Fruit fly (Drosophila melanogaster) whole organism, embryonic: Measurements from ENCODE around the gene CG42759.

ENCODE experiments used
- Bdp1 ChIP-seq: fragments of 200-800 bp; sonication (Bioruptor generic); optimal IDR thresholded peaks from 3 replicates; lab custom pipeline; 2016; ENCODE audit warnings: missing biosample characterization, missing genetic modification characterization
- CG10366 ChIP-seq: fragments of 200-800 bp; sonication (Bioruptor generic); IDR thresholded peaks from 2 replicates; pipeline ENCODE4 v1.3.6; 2022; ENCODE audit warnings: missing biosample characterization, missing genetic modification characterization
- CG10462 ChIP-seq: fragments of 200-800 bp; sonication (Bioruptor generic); optimal IDR thresholded peaks from 2 replicates; lab custom pipeline; 2016; ENCODE audit warnings: missing biosample characterization, missing genetic modification characterization
- CG10959 ChIP-seq: fragments of 200-800 bp; sonication (Bioruptor generic); IDR thresholded peaks from 2 replicates; pipeline ENCODE4 v1.3.6; 2022; ENCODE audit warnings: missing biosample characterization, missing genetic modification characterization
- CG11723 ChIP-seq: fragments of 200-800 bp; sonication (Bioruptor generic); optimal IDR thresholded peaks from 2 replicates; lab custom pipeline; 2017; ENCODE audit warnings: missing biosample characterization, mild to moderate bottlenecking, missing genetic modification characterization
- CG12104 ChIP-seq: fragments of 200-800 bp; sonication (Bioruptor generic); optimal IDR thresholded peaks from 3 replicates; lab custom pipeline; 2016; ENCODE audit warnings: missing biosample characterization, missing genetic modification characterization
- CG1602 ChIP-seq: fragments of 200-800 bp; sonication (Bioruptor generic); optimal IDR thresholded peaks from 3 replicates; lab custom pipeline; 2016; ENCODE audit warnings: missing biosample characterization, missing genetic modification characterization
- CG18262 ChIP-seq: fragments of 200-800 bp; optimal IDR thresholded peaks from 3 replicates; lab custom pipeline; 2019; ENCODE audit warnings: missing biosample characterization, mild to moderate bottlenecking, missing genetic modification characterization, moderate library complexity
- CG3065 ChIP-seq: fragments of 200-800 bp; sonication (Bioruptor generic); optimal IDR thresholded peaks from 2 replicates; lab custom pipeline; 2016; ENCODE audit warnings: missing biosample characterization, missing genetic modification characterization
- CG32772 ChIP-seq: fragments of 200-800 bp; sonication (Bioruptor generic); IDR thresholded peaks from 2 replicates; pipeline ENCODE4 v1.3.6; 2022; ENCODE audit warnings: missing biosample characterization, missing genetic modification characterization
- CG34422 ChIP-seq: fragments of 200-800 bp; sonication (Bioruptor generic); IDR thresholded peaks from 3 replicates; pipeline ENCODE4 v1.3.6; 2022; ENCODE audit warnings: missing biosample characterization, missing genetic modification characterization
- CG4404 ChIP-seq: fragments of 200-800 bp; sonication (Bioruptor generic); IDR thresholded peaks from 2 replicates; pipeline ENCODE4 v1.3.6; 2022; ENCODE audit warnings: missing biosample characterization, missing genetic modification characterization
- CG4617 ChIP-seq: fragments of 200-800 bp; sonication (Bioruptor generic); optimal IDR thresholded peaks from 3 replicates; lab custom pipeline; 2016; ENCODE audit warnings: missing biosample characterization, missing genetic modification characterization, borderline replicate concordance
- CG8359 ChIP-seq: fragments of 200-800 bp; sonication (Bioruptor generic); optimal IDR thresholded peaks from 2 replicates; lab custom pipeline; 2017; ENCODE audit warnings: missing biosample characterization, mild to moderate bottlenecking, missing genetic modification characterization, borderline replicate concordance
- CG9876 ChIP-seq: fragments of 200-800 bp; sonication (Bioruptor generic); optimal IDR thresholded peaks from 2 replicates; lab custom pipeline; 2016; ENCODE audit warnings: missing biosample characterization, missing genetic modification characterization
- CkIIα-i1 ChIP-seq: fragments of 200-800 bp; sonication (Bioruptor generic); IDR thresholded peaks from 2 replicates; pipeline ENCODE4 v1.3.6; 2022; ENCODE audit warnings: missing biosample characterization, missing genetic modification characterization
- CrebB ChIP-seq: fragments of 200-800 bp; sonication (Bioruptor generic); optimal IDR thresholded peaks from 3 replicates; lab custom pipeline; 2018; ENCODE audit warnings: missing biosample characterization, mild to moderate bottlenecking, missing genetic modification characterization
- Eip74EF ChIP-seq, 2 experiments: fragments of 200-800 bp in 1 of 2; fragments of >200 bp in 1 of 2; sonication (Bioruptor generic) in 1 of 2; optimal IDR thresholded peaks; 2 replicates each; lab custom pipeline; 2017 to 2019; ENCODE audit warnings: missing biosample characterization in 2 of 2, missing genetic modification characterization in 2 of 2, mild to moderate bottlenecking in 1 of 2, moderate library complexity in 1 of 2
- Fer1 ChIP-seq: fragments of 200-800 bp; sonication (Bioruptor generic); optimal IDR thresholded peaks from 2 replicates; lab custom pipeline; 2017; ENCODE audit warnings: missing biosample characterization, mild to moderate bottlenecking, missing genetic modification characterization
- Fer3 ChIP-seq: fragments of 200-800 bp; sonication (Bioruptor generic); optimal IDR thresholded peaks from 2 replicates; lab custom pipeline; 2018; ENCODE audit warnings: missing biosample characterization, mild to moderate bottlenecking, missing genetic modification characterization, moderate library complexity
- GATAe ChIP-seq: fragments of 200-800 bp; sonication (Bioruptor generic); conservative IDR thresholded peaks from 2 replicates; pipeline ENCODE4 v1.3.6; 2022; ENCODE audit warnings: missing biosample characterization, missing genetic modification characterization
- Hmr ChIP-seq: fragments of 200-800 bp; sonication (Bioruptor generic); optimal IDR thresholded peaks from 3 replicates; lab custom pipeline; 2017; ENCODE audit warnings: mild to moderate bottlenecking, missing biosample characterization, missing genetic modification reagents, missing genetic modification characterization
- MESR4 ChIP-seq: fragments of 200-800 bp; sonication (Bioruptor generic); optimal IDR thresholded peaks from 2 replicates; lab custom pipeline; 2018; ENCODE audit warnings: missing biosample characterization, mild to moderate bottlenecking, missing genetic modification characterization, moderate library complexity
- NfI ChIP-seq: fragments of 200-800 bp; sonication (Bioruptor generic); optimal IDR thresholded peaks from 3 replicates; lab custom pipeline; 2018; ENCODE audit warnings: missing biosample characterization, mild to moderate bottlenecking, missing genetic modification characterization, moderate library complexity
- Oaz ChIP-seq: fragments of 200-800 bp; sonication (Bioruptor generic); IDR thresholded peaks from 2 replicates; pipeline ENCODE4 v1.3.6; 2022; ENCODE audit warnings: missing biosample characterization, missing genetic modification characterization
- Pdp1 ChIP-seq, 2 experiments: fragments of 200-800 bp; sonication (Bioruptor generic); optimal IDR thresholded peaks; 3 replicates each; lab custom pipeline; 2016; ENCODE audit warnings: missing biosample characterization in 2 of 2, missing genetic modification characterization in 2 of 2, mild to moderate bottlenecking in 1 of 2, moderate library complexity in 1 of 2
- Ptx1 ChIP-seq: fragments of 200-800 bp; sonication (Bioruptor generic); IDR thresholded peaks from 2 replicates; pipeline ENCODE4 v1.3.6; 2022; ENCODE audit warnings: missing biosample characterization, missing genetic modification characterization
- Side ChIP-seq: fragments of 200-800 bp; sonication (Bioruptor generic); optimal IDR thresholded peaks from 2 replicates; lab custom pipeline; 2016; ENCODE audit warnings: missing biosample characterization, missing genetic modification characterization
- Sox102F ChIP-seq: fragments of 200-800 bp; sonication (Bioruptor generic); optimal IDR thresholded peaks from 2 replicates; lab custom pipeline; 2018; ENCODE audit warnings: missing biosample characterization, mild to moderate bottlenecking, missing genetic modification characterization, moderate library complexity
- Usf ChIP-seq: fragments of 200-800 bp; sonication (Bioruptor generic); optimal IDR thresholded peaks from 2 replicates; lab custom pipeline; 2017; ENCODE audit warnings: missing genotype, missing biosample characterization, missing genetic modification characterization
- amos ChIP-seq: fragments of 200-800 bp; sonication (Bioruptor generic); IDR thresholded peaks from 2 replicates; pipeline ENCODE4 v1.3.6; 2022; ENCODE audit warnings: missing biosample characterization, missing genetic modification characterization; ENCODE audit not compliant: partially characterized antibody
- cad ChIP-seq: fragments of >200 bp; optimal IDR thresholded peaks from 2 replicates; lab custom pipeline; 2017; ENCODE audit warnings: missing biosample characterization, missing genetic modification characterization
- cwo ChIP-seq: fragments of 200-800 bp; sonication (Bioruptor generic); optimal IDR thresholded peaks from 3 replicates; lab custom pipeline; 2017; ENCODE audit warnings: missing biosample characterization, missing genetic modification characterization, mild to moderate bottlenecking, moderate library complexity, missing genetic modification reagents
- disco-r ChIP-seq: fragments of 200-800 bp; sonication (Bioruptor generic); optimal IDR thresholded peaks from 2 replicates; lab custom pipeline; 2016; ENCODE audit warnings: missing biosample characterization, missing genetic modification characterization
- eyg ChIP-seq: fragments of 200-800 bp; sonication (Bioruptor generic); optimal IDR thresholded peaks from 3 replicates; lab custom pipeline; 2016; ENCODE audit warnings: missing biosample characterization, missing genetic modification characterization
- gcm2 ChIP-seq: fragments of 200-800 bp; sonication (Bioruptor generic); optimal IDR thresholded peaks from 2 replicates; lab custom pipeline; 2016; ENCODE audit warnings: missing biosample characterization, missing genetic modification characterization
- jumu ChIP-seq: fragments of 200-800 bp; sonication (Bioruptor generic); optimal IDR thresholded peaks from 3 replicates; lab custom pipeline; 2016; ENCODE audit warnings: missing biosample characterization, missing genetic modification characterization
- lmd ChIP-seq: fragments of 200-800 bp; sonication (Bioruptor generic); IDR thresholded peaks from 2 replicates; pipeline ENCODE4 v1.3.6; 2022; ENCODE audit warnings: missing biosample characterization, missing genetic modification characterization
- lov ChIP-seq, 2 experiments: fragments of 200-800 bp in 1 of 2; fragments of >200 bp in 1 of 2; sonication (Bioruptor generic) in 1 of 2; IDR thresholded peaks in 1 of 2; optimal IDR thresholded peaks in 1 of 2; 2 replicates in 1 of 2; 3 replicates in 1 of 2; pipeline versions ENCODE4 v1.3.6 to Lab custom; 2017 to 2022; ENCODE audit warnings: missing biosample characterization in 1 of 2, missing genetic modification characterization in 1 of 2
- p53 ChIP-seq: fragments of 200-800 bp; sonication (Bioruptor generic); optimal IDR thresholded peaks from 2 replicates; lab custom pipeline; 2016; ENCODE audit warnings: missing biosample characterization, missing genetic modification characterization
- sens ChIP-seq: fragments of 200-800 bp; sonication (Bioruptor generic); peaks from one replicate; lab custom pipeline; 2016; ENCODE audit warnings: missing biosample characterization, missing genetic modification characterization
- slp2 ChIP-seq: fragments of 200-800 bp; sonication (Bioruptor generic); optimal IDR thresholded peaks from 2 replicates; lab custom pipeline; 2016; ENCODE audit warnings: missing biosample characterization, missing genetic modification characterization
- sna ChIP-seq: fragments of 200-800 bp; sonication (Bioruptor generic); IDR thresholded peaks from 2 replicates; pipeline ENCODE4 v1.3.6; 2022; ENCODE audit warnings: missing biosample characterization, missing genetic modification characterization; ENCODE audit not compliant: partially characterized antibody
- tgo ChIP-seq: fragments of 200-800 bp; sonication (Bioruptor generic); IDR thresholded peaks from 3 replicates; pipeline ENCODE4 v1.3.6; 2022; ENCODE audit warnings: missing biosample characterization, missing genetic modification characterization
- tio ChIP-seq: fragments of 200-800 bp; sonication (Bioruptor generic); optimal IDR thresholded peaks from 2 replicates; lab custom pipeline; 2017; ENCODE audit warnings: missing biosample characterization, missing genetic modification characterization, inconsistent platforms
- trem ChIP-seq: fragments of 200-800 bp; optimal IDR thresholded peaks from 3 replicates; lab custom pipeline; 2019; ENCODE audit warnings: missing biosample characterization, mild to moderate bottlenecking, missing genetic modification characterization, moderate library complexity
- ttk ChIP-seq: fragments of 200-800 bp; sonication (Bioruptor generic); IDR thresholded peaks from 2 replicates; pipeline ENCODE4 v2.1.2; 2022; ENCODE audit warnings: missing biosample characterization, missing genetic modification characterization
- twi ChIP-seq: fragments of 200-800 bp; optimal IDR thresholded peaks from 2 replicates; lab custom pipeline; 2019; ENCODE audit warnings: missing biosample characterization, mild to moderate bottlenecking, missing genetic modification characterization, moderate library complexity
- usp ChIP-seq: fragments of >200 bp; optimal IDR thresholded peaks from 2 replicates; lab custom pipeline; 2017; ENCODE audit warnings: missing biosample characterization, missing genetic modification characterization
- zen ChIP-seq: fragments of 200-800 bp; sonication (Bioruptor generic); optimal IDR thresholded peaks from 3 replicates; lab custom pipeline; 2018; ENCODE audit warnings: missing biosample characterization, mild to moderate bottlenecking, missing genetic modification characterization, moderate library complexity
- zfh1 ChIP-seq: fragments of 200-800 bp; sonication (Bioruptor generic); IDR thresholded peaks from 3 replicates; pipeline ENCODE4 v1.3.6; 2022; ENCODE audit warnings: missing biosample characterization, missing genetic modification characterization

The CG42759 gene

dm6 chr3R:10161163-10161562 is 18.3 kb downstream of the CG42759 start, which contains the start of gene CG6254 (continued):
- TF ChIP-seq cwo (GFP tag; lab: Kevin White, UChicago) (no peak), eyg (GFP tag; lab: Kevin White, UChicago) (peak; percentile 38), CG32772 (GFP tag; lab: Robert Waterston, UW) (no peak), CG10959 (GFP tag; lab: Robert Waterston, UW) (no peak), CG9876 (GFP tag; lab: Kevin White, UChicago) (peak; percentile 16), NfI (no peak), Fer1 (GFP tag; lab: Kevin White, UChicago) (no peak), slp2 (GFP tag; lab: Kevin White, UChicago) (no peak), CG11723 (GFP tag; lab: Kevin White, UChicago) (no peak), Usf (GFP tag; lab: Kevin White, UChicago) (no peak), trem (tag; lab: Kevin White, UChicago) (peak; percentile 39), CG12104 (no peak), CG4617 (GFP tag; lab: Kevin White, UChicago) (peak; percentile 85), zfh1 (GFP tag; lab: Robert Waterston, UW) (0 out of 3 replicates have a peak, but pooled peaks have one; percentile 30), CG8359 (GFP tag; lab: Kevin White, UChicago) (no peak), lmd (GFP tag; lab: Robert Waterston, UW) (no peak), Eip74EF (GFP tag; optimal IDR thresholded peaks at IDR 0.05; lab: Kevin White, UChicago) (no peak), CG4404 (no peak), tio (GFP tag; lab: Kevin White, UChicago) (no peak), jumu (GFP tag; lab: Kevin White, UChicago) (no peak), cad (GFP tag; lab: Kevin White, UChicago) (no peak), CG10366 (no peak), Side (GFP tag; lab: Kevin White, UChicago) (peak; percentile 0), Bdp1 (no peak), Fer3 (tag; lab: Kevin White, UChicago) (no peak), Pdp1 (GFP tag; optimal IDR thresholded peaks at IDR 0.05; lab: Kevin White, UChicago) (peak in 1 of 2 experiments; percentile 29), CG18262 (tag; lab: Kevin White, UChicago) (no peak), CkIIα-i1 (GFP tag; lab: Robert Waterston, UW) (no peak), CG34422 (GFP tag; lab: Robert Waterston, UW) (no peak), sens (GFP tag; lab: Kevin White, UChicago) (peak; percentile 58), tgo (GFP tag; lab: Robert Waterston, UW) (no peak), zen (tag; lab: Kevin White, UChicago) (peak; percentile 37), ttk (GFP tag; lab: Robert Waterston, UW) (no peak), Hmr (GFP tag; lab: Kevin White, UChicago) (no peak), gcm2 (GFP tag; lab: Kevin White, UChicago) (no peak), sna (peak; percentile 22; the same call in 1 of the 2 replicates), Oaz (no peak), Sox102F (GFP tag; lab: Kevin White, UChicago) (no peak), CG10462 (GFP tag; lab: Kevin White, UChicago) (peak; percentile 14), usp (GFP tag; lab: Kevin White, UChicago) (no peak), lov (optimal IDR thresholded peaks at IDR 0.05; lab: Kevin White, UChicago) (no peak), lov (GFP tag; IDR thresholded peaks at IDR 0.05; lab: Robert Waterston, UW) (no peak), MESR4 (GFP tag; lab: Kevin White, UChicago) (peak; percentile 57), CrebB (tag; lab: Kevin White, UChicago) (no peak), p53 (GFP tag; lab: Kevin White, UChicago) (no peak), twi (tag; lab: Kevin White, UChicago) (no peak), CG1602 (GFP tag; lab: Kevin White, UChicago) (no peak), Ptx1 (GFP tag; lab: Robert Waterston, UW) (peak; percentile 32; the same call in 1 of the 2 replicates), disco-r (GFP tag; lab: Kevin White, UChicago) (no peak), amos (GFP tag; lab: Robert Waterston, UW) (peak; percentile 57; the same call in 1 of the 2 replicates), CG3065 (GFP tag; lab: Kevin White, UChicago) (no peak), GATAe (GFP tag; lab: Robert Waterston, UW) (no peak)
